Worm (Caenorhabditis elegans) whole organism, L4 larva: ENCODE measurements around the gene clec-181.

Source experiments
- D1046.2 ChIP-seq: fragments of 200-800 bp; sonication (Bioruptor generic); IDR thresholded peaks from 2 replicates; pipeline ENCODE4 v1.3.6; 2022; ENCODE audit warnings: missing genetic modification characterization, missing compliant biosample characterization
- F37D6.2 ChIP-seq: sonication (generic microtip); optimal IDR thresholded peaks from 2 replicates; lab custom pipeline; 2016; ENCODE audit warnings: mild to moderate bottlenecking, missing genetic modification characterization, missing compliant biosample characterization
- F49E8.2 ChIP-seq: sonication (generic microtip); optimal IDR thresholded peaks from 2 replicates; lab custom pipeline; 2016; ENCODE audit warnings: missing compliant biosample characterization, mild to moderate bottlenecking, missing genetic modification characterization, borderline replicate concordance
- ZK337.2 ChIP-seq: fragments of 200-800 bp; sonication (Bioruptor generic); IDR thresholded peaks from 2 replicates; pipeline ENCODE4 v1.3.6; 2022; ENCODE audit warnings: missing genetic modification reagents, missing genetic modification characterization, missing compliant biosample characterization
- aly-2 ChIP-seq: sonication (generic microtip); optimal IDR thresholded peaks from 2 replicates; lab custom pipeline; 2018; ENCODE audit warnings: missing biosample characterization, missing genetic modification characterization
- attf-4 ChIP-seq: sonication (generic microtip); optimal IDR thresholded peaks from 3 replicates; lab custom pipeline; 2017; ENCODE audit warnings: missing biosample characterization, missing genetic modification characterization
- ceh-28 ChIP-seq: fragments of 150-350 bp; optimal IDR thresholded peaks from 2 replicates; lab custom pipeline; 2014; ENCODE audit warnings: missing biosample characterization, missing genetic modification reagents, missing genetic modification characterization
- ces-1 ChIP-seq: fragments of 150-350 bp; sonication (generic microtip); optimal IDR thresholded peaks from 4 replicates; lab custom pipeline; 2014; ENCODE audit warnings: missing biosample characterization, missing genetic modification reagents, missing genetic modification characterization
- daf-12 ChIP-seq: fragments of 150-350 bp; optimal IDR thresholded peaks from 2 replicates; lab custom pipeline; 2014; ENCODE audit warnings: missing biosample characterization, missing genetic modification reagents, missing genetic modification characterization
- daf-16 ChIP-seq, 3 experiments: sonication (generic microtip); optimal IDR thresholded peaks; 2 replicates each; lab custom pipeline; 2016 to 2017; ENCODE audit warnings: missing genetic modification characterization in 3 of 3, missing genetic modification reagents in 3 of 3, mild to moderate bottlenecking in 2 of 3, missing compliant biosample characterization in 2 of 3, missing biosample characterization in 1 of 3, moderate library complexity in 1 of 3
- daf-8 ChIP-seq: fragments of 200-800 bp; sonication (Bioruptor generic); IDR thresholded peaks from 2 replicates; pipeline ENCODE4 v1.3.6; 2022; ENCODE audit warnings: missing genetic modification characterization, missing compliant biosample characterization
- duxl-1 ChIP-seq: sonication (generic microtip); optimal IDR thresholded peaks from 2 replicates; lab custom pipeline; 2016; ENCODE audit warnings: mild to moderate bottlenecking, missing genetic modification characterization, moderate library complexity, missing compliant biosample characterization; ENCODE audit not compliant: poor library complexity
- dve-1 ChIP-seq: sonication (generic microtip); optimal IDR thresholded peaks from 2 replicates; lab custom pipeline; 2017; ENCODE audit warnings: antibody characterized with exemption, mild to moderate bottlenecking, missing genetic modification characterization, missing compliant biosample characterization; ENCODE audit not compliant: insufficient read depth
- fos-1 ChIP-seq: fragments of 150-350 bp; optimal IDR thresholded peaks from 2 replicates; lab custom pipeline; 2014; ENCODE audit warnings: missing biosample characterization, missing genetic modification characterization
- hlh-11 ChIP-seq: fragments of 200-800 bp; sonication (Bioruptor generic); optimal IDR thresholded peaks from 2 replicates; lab custom pipeline; 2018; ENCODE audit warnings: mild to moderate bottlenecking, missing genetic modification characterization, missing compliant biosample characterization
- lin-15B ChIP-seq: fragments of 150-350 bp; sonication (generic microtip); optimal IDR thresholded peaks from 3 replicates; lab custom pipeline; 2014; ENCODE audit warnings: missing biosample characterization, missing genetic modification characterization
- lin-38 ChIP-seq: fragments of 200-800 bp; sonication (Bioruptor generic); IDR thresholded peaks from 2 replicates; pipeline ENCODE4 v1.3.6; 2022; ENCODE audit warnings: missing genetic modification reagents, missing genetic modification characterization, missing compliant biosample characterization
- madf-9 ChIP-seq: fragments of 200-800 bp; sonication (Bioruptor generic); conservative IDR thresholded peaks from 2 replicates; pipeline ENCODE4 v1.3.6; 2022; ENCODE audit warnings: missing genetic modification reagents, missing genetic modification characterization, missing compliant biosample characterization
- mdl-1 ChIP-seq, 2 experiments: fragments of 150-350 bp in 1 of 2; sonication (generic microtip) in 1 of 2; optimal IDR thresholded peaks; 2 replicates each; lab custom pipeline; 2014 to 2017; ENCODE audit warnings: missing biosample characterization in 2 of 2, missing genetic modification characterization in 2 of 2
- nhr-10 ChIP-seq: fragments of 150-350 bp; optimal IDR thresholded peaks from 2 replicates; lab custom pipeline; 2014; ENCODE audit warnings: missing biosample characterization, missing genetic modification characterization
- nhr-11 ChIP-seq: fragments of 150-350 bp; optimal IDR thresholded peaks from 2 replicates; lab custom pipeline; 2014; ENCODE audit warnings: missing biosample characterization, missing genetic modification characterization
- nhr-237 ChIP-seq: sonication (generic microtip); optimal IDR thresholded peaks from 2 replicates; lab custom pipeline; 2017; ENCODE audit warnings: missing biosample characterization, missing genetic modification characterization
- nhr-48 ChIP-seq: sonication (generic microtip); optimal IDR thresholded peaks from 2 replicates; lab custom pipeline; 2016; ENCODE audit warnings: mild to moderate bottlenecking, missing genetic modification characterization, missing compliant biosample characterization
- nhr-76 ChIP-seq: fragments of 150-350 bp; optimal IDR thresholded peaks from 2 replicates; lab custom pipeline; 2014; ENCODE audit warnings: missing biosample characterization, missing genetic modification characterization
- php-3 ChIP-seq: fragments of 200-800 bp; sonication (Bioruptor generic); IDR thresholded peaks from 2 replicates; pipeline ENCODE4 v1.3.6; 2022; ENCODE audit warnings: missing genetic modification reagents, missing genetic modification characterization, missing compliant biosample characterization
- pqm-1 ChIP-seq: sonication (generic microtip); optimal IDR thresholded peaks from 2 replicates; lab custom pipeline; 2017; ENCODE audit warnings: missing biosample characterization, missing genetic modification characterization
- rbr-2 ChIP-seq: sonication (generic microtip); optimal IDR thresholded peaks from 2 replicates; lab custom pipeline; 2016; ENCODE audit warnings: missing genotype, missing genetic modification characterization, missing compliant biosample characterization
- saeg-2 ChIP-seq: fragments of 200-800 bp; sonication (Bioruptor generic); IDR thresholded peaks from 2 replicates; pipeline ENCODE4 v1.3.6; 2022; ENCODE audit warnings: missing genetic modification reagents, missing genetic modification characterization, missing compliant biosample characterization
- snpc-1.2 ChIP-seq: fragments of 200-800 bp; sonication (Bioruptor generic); IDR thresholded peaks from 2 replicates; pipeline ENCODE4 v1.3.6; 2022; ENCODE audit warnings: missing genetic modification reagents, missing genetic modification characterization, missing compliant biosample characterization
- unc-39 ChIP-seq: sonication (generic microtip); optimal IDR thresholded peaks from 2 replicates; lab custom pipeline; 2017; ENCODE audit warnings: missing biosample characterization, missing genetic modification characterization
- unc-62 ChIP-seq, 3 experiments: fragments of 150-350 bp in 1 of 3; sonication (generic microtip); optimal IDR thresholded peaks in 2 of 3; peaks in 1 of 3; 1 replicate in 1 of 3; 2 replicates in 2 of 3; lab custom pipeline; 2014 to 2017; ENCODE audit warnings: missing biosample characterization in 3 of 3, missing genetic modification characterization in 3 of 3, missing genetic modification reagents in 3 of 3, missing genotype in 1 of 3
- vab-7 ChIP-seq: fragments of 200-800 bp; sonication (Bioruptor generic); IDR thresholded peaks from 2 replicates; pipeline ENCODE4 v1.3.6; 2022; ENCODE audit warnings: missing genetic modification reagents, missing genetic modification characterization, missing compliant biosample characterization
- zfp-2 ChIP-seq: sonication (generic microtip); optimal IDR thresholded peaks from 2 replicates; lab custom pipeline; 2016; ENCODE audit warnings: mild to moderate bottlenecking, missing genetic modification characterization, missing compliant biosample characterization

clec-181 gene

ce11 chrIV:8600712-8601330, 5.0 kb downstream of the clec-181 start, which contains the start of gene Y59H11AR.4 (continued):
- TF ChIP-seq F49E8.2 (tag; lab: Kevin White, UChicago) (no peak), rbr-2 (no peak), aly-2 (no peak)

- TF ChIP-seq madf-9 (GFP tag; lab: Robert Waterston, UW) (no peak), nhr-237 (tag; lab: Kevin White, UChicago) (no peak), F37D6.2 (no peak), daf-12 (tag; lab: Kevin White, UChicago) (no peak), vab-7 (GFP tag; lab: Robert Waterston, UW) (no peak)
These were observed 7.0 kb downstream of the clec-181 start, which contains the start of gene Y59H11AR.10 for ce11 chrIV:8602877-8603276. TSS of gene Y59H11AR.10 (plus strand) at chrIV:8603177.

ce11 chrIV:8605217-8605616, 9.3 kb downstream of the clec-181 start:
- TF ChIP-seq mdl-1 (tag; optimal IDR thresholded peaks at IDR 0.05; lab: Kevin White, UChicago), result peak in 1 of 2 experiments; percentile 1
- no peak for TF ChIP-seq snpc-1.2 (GFP tag; lab: Robert Waterston, UW)
- no peak for TF ChIP-seq ceh-28 (tag; lab: Kevin White, UChicago)
- no peak for TF ChIP-seq attf-4 (tag; lab: Kevin White, UChicago)
- TF ChIP-seq hlh-11 (tag; lab: Kevin White, UChicago), result no peak
- no peak for TF ChIP-seq lin-38 (GFP tag; lab: Robert Waterston, UW)
- TF ChIP-seq lin-15B (tag; lab: Kevin White, UChicago), result no peak
- no peak for TF ChIP-seq nhr-76 (tag; lab: Kevin White, UChicago)
- TF ChIP-seq php-3 (GFP tag; lab: Robert Waterston, UW), result no peak
- no peak for TF ChIP-seq duxl-1 (tag; lab: Kevin White, UChicago)
- TF ChIP-seq daf-16 (GFP tag; optimal IDR thresholded peaks at IDR 0.05; lab: Kevin White, UChicago), result peak in 1 of 2 experiments; percentile 48
- no peak for TF ChIP-seq daf-16 (tag; optimal IDR thresholded peaks at IDR 0.05; lab: Kevin White, UChicago)
- TF ChIP-seq D1046.2 (GFP tag; lab: Robert Waterston, UW), result no peak
- TF ChIP-seq zfp-2 (tag; lab: Kevin White, UChicago), result no peak
- TF ChIP-seq nhr-10, result no peak
- no peak for TF ChIP-seq pqm-1
- TF ChIP-seq nhr-48 (tag; lab: Kevin White, UChicago), result no peak
- no peak for TF ChIP-seq unc-39 (tag; lab: Kevin White, UChicago)
- peak; percentile 66 for TF ChIP-seq nhr-11 (tag; lab: Kevin White, UChicago)
- peak; percentile 37; the same call in 1 of the 2 replicates for TF ChIP-seq ZK337.2 (GFP tag; lab: Robert Waterston, UW)
- TF ChIP-seq unc-62 (GFP tag; optimal IDR thresholded peaks at IDR 0.05 in 1 of 2; lab: Kevin White, UChicago), result peak in 1 of 2 experiments; percentile 41
- no peak for TF ChIP-seq unc-62 (tag; optimal IDR thresholded peaks at IDR 0.05; lab: Kevin White, UChicago)
- no peak for TF ChIP-seq fos-1 (tag; lab: Kevin White, UChicago)
- no peak for TF ChIP-seq dve-1 (tag; lab: Kevin White, UChicago)
- TF ChIP-seq ces-1 (GFP tag; lab: Kevin White, UChicago), result no peak

- TF ChIP-seq snpc-1.2 (GFP tag; lab: Robert Waterston, UW), result 0 out of 2 replicates have a peak, but pooled peaks have one; percentile 15
- TF ChIP-seq, all 104 proteins: peak for 1; not testable (repeated sequence) for 103
These were observed 11.6 kb downstream of the clec-181 start for ce11 chrIV:8607468-8607867.

- TF ChIP-seq saeg-2 (GFP tag; lab: Robert Waterston, UW) (no peak), lin-15B (tag; lab: Kevin White, UChicago) (no peak), nhr-237 (tag; lab: Kevin White, UChicago) (no peak), daf-8 (GFP tag; lab: Robert Waterston, UW) (no peak)
These were observed 12.3 kb downstream of the clec-181 start for ce11 chrIV:8608204-8608603.
